Fruit fly (Drosophila melanogaster): Measurements from ENCODE around the gene CG10311.

DNA sequence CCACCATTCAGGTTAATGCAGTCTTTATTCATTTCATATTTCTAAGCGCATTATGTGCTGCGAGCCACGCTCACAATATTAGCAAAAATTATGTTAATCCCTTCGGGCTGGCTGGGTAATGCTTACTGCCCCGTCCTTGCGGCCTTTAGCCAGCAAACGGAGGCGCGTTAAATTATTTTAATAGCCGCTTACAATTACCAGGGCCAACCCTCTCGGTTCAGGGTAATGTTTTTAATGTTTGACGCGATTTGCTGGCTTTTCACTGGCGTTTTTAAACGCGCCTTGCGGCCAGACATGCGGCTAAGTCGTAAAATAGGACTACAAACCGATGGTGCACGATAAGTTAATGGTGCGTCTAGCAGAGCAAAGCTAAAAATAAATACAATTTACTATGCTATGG lies 22.0 kb downstream of the CG10311 start:
- TF ChIP-seq Ets21C (GFP tag; optimal IDR thresholded peaks at IDR 0.05) (no peak), Sox102F (GFP tag; optimal IDR thresholded peaks at IDR 0.05) (no peak), CG34406 (GFP tag; optimal IDR thresholded peaks at IDR 0.05) (no peak), CG8632 (GFP tag; optimal IDR thresholded peaks at IDR 0.05) (no peak), CG9139 (GFP tag; optimal IDR thresholded peaks at IDR 0.05) (no peak)
